Worm (Caenorhabditis elegans): Measurements from ENCODE around the gene F55G11.1.

DNA sequence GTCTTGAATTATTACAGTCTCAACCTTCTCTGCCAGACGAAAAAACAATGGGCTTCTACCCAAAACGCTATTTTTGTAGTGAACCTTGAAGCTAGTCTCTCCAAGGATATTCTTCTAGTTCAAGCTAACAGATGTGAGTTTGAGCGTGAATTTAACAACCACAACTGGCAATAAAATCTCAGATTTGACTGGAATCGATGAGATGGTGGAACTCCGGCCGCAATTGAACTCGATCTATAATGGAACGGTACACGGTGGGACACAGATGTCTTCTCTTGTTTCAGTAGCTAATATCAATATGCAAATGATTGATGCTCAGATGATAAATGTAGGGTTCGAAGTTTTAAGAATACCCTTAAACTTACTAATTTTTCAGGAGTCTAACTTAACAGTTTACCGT is 31.3 kb upstream of the F55G11.1 start:
- TF ChIP-seq zfp-2 (tag; optimal IDR thresholded peaks at IDR 0.05) = no peak
- no peak for TF ChIP-seq ceh-32 (tag; optimal IDR thresholded peaks at IDR 0.05; ENCODE audit: poor library complexity)
- TF ChIP-seq set-16 (GFP tag; IDR thresholded peaks at IDR 0.05) = no peak
- no peak for TF ChIP-seq skn-1 (tag; optimal IDR thresholded peaks at IDR 0.05)
- no peak for TF ChIP-seq Y105C5A.15 (GFP tag; IDR thresholded peaks at IDR 0.05)
- TF ChIP-seq aly-2 (tag; optimal IDR thresholded peaks at IDR 0.05) = no peak
- TF ChIP-seq unc-62 (GFP tag; optimal IDR thresholded peaks at IDR 0.05 in 1 of 2) = peak in 1 of 2 experiments; percentile 95
- TF ChIP-seq unc-62 (tag; optimal IDR thresholded peaks at IDR 0.05) = no peak
